Worm (Caenorhabditis elegans): Measurements from ENCODE around the gene lin-2.

Gene lin-2

DNA sequence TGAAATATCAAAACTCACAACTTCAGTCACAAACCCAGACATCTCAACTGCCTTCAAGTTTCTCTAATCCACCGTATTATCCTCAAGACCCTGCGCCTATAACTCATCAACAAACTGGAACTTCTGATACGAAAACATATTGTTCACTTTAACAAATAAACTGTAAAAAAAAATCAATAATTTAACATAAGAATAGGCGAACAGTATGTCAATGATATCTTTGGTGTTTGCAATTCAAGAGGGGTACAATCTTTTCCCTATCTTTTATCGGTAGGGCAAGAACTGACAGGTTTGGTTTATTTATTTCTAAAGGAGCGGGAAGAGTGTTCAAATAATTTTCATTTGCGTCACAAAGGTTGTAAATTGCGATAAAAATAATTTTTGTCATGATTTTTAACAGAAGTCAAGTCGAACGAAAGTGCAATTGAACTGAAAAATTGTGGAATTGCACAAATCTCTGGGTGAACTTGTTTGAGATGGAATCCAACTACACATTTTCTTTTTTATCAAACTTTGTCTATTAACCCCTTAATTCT, 50.8 kb downstream of the lin-2 start (continued):
- TF ChIP-seq blmp-1 (tag; optimal IDR thresholded peaks at IDR 0.05; ENCODE audit: insufficient read depth) = peak; percentile 91
- TF ChIP-seq unc-39 (tag; optimal IDR thresholded peaks at IDR 0.05) = no peak
- TF ChIP-seq ztf-4 (tag; optimal IDR thresholded peaks at IDR 0.05) = peak; percentile 97
- peak; percentile 99 for TF ChIP-seq nhr-129 (tag; optimal IDR thresholded peaks at IDR 0.05)
- TF ChIP-seq dmd-4 (tag; optimal IDR thresholded peaks at IDR 0.05) = peak; percentile 83
- peak; percentile 63 for TF ChIP-seq ZK546.5 (tag; optimal IDR thresholded peaks at IDR 0.05)

DNA sequence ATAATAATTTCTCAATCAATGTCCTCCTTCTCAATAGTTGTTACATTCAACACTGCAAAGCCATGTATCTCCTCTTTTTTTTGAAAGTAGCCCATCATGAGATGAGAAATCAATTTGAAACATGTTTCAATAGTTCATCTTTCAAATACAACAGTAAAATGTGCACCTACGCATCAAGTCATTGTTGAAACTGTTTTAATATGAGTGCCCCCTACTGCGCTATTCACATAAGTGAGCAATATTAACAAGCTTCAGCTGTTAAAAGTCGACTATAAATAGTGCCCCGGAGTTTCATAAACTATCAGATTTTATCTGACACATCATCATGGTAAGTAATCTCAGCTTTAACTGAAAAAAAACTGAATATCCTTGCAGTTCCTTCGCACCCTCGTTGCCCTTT, 53.4 kb downstream of the lin-2 start, which contains the start of the genes nspc-15 and F19H6.6:
nspc-15 (plus strand) TSS at position 301 of the 400 bp plus-strand sequence.
F19H6.6 (plus strand) TSS at position 384 of the 400 bp plus-strand sequence.
- no peak for TF ChIP-seq lin-13 (GFP tag; optimal IDR thresholded peaks at IDR 0.05)
- TF ChIP-seq aly-2 (tag; optimal IDR thresholded peaks at IDR 0.05) = no peak
- no peak for TF ChIP-seq nhr-21 (tag; optimal IDR thresholded peaks at IDR 0.05)
- TF ChIP-seq C34F6.9 (tag; optimal IDR thresholded peaks at IDR 0.05) = no peak

DNA sequence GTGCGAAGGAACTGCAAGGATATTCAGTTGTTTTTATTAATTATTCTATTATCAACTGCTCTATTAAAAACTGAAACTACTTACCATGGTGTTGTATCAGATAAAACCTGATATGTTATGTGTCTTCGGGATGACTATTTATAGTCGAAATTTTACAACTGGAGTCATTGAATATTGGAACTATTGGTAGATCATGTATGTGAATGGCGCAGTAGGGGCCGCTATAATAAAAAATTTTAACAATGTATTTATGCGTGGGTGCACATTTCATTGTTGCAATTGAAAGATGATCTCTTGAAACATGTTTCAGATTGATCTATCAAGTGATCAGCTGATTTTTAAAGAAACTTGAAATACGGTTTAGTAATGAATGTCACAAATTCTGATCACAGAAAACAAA, 54.9 kb downstream of the lin-2 start, which contains the start of gene nspc-14:
nspc-14 (minus strand) TSS at position 101 of the 400 bp plus-strand sequence.
- no peak for TF ChIP-seq ztf-11 (tag; optimal IDR thresholded peaks at IDR 0.05)

DNA sequence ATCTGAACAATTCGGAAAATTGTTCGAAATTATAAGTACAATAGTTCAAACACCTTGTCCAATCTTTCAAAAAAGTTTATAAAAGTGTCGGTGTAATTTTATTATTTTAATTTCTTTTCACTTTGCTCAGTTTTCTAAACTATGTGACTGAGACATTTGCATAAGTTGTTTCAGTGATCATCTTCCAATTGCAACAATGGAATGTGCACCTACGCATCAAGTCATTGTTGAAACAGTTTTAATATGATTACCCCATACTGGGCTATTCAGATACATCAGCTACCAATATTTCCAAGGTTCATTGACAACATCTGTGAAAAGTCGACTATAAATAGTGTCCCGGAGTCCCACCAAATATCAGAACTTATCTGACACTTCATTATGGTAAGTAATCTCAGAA, 56.7 kb downstream of the lin-2 start, which contains the start of gene nspc-13:
nspc-13 (plus strand) TSS at position 301 of the 400 bp plus-strand sequence.
- no peak for TF ChIP-seq mdl-1 (tag; optimal IDR thresholded peaks at IDR 0.05)
- TF ChIP-seq lin-11 (tag; optimal IDR thresholded peaks at IDR 0.05) = no peak
- TF ChIP-seq sem-4 (tag; optimal IDR thresholded peaks at IDR 0.05) = no peak

DNA sequence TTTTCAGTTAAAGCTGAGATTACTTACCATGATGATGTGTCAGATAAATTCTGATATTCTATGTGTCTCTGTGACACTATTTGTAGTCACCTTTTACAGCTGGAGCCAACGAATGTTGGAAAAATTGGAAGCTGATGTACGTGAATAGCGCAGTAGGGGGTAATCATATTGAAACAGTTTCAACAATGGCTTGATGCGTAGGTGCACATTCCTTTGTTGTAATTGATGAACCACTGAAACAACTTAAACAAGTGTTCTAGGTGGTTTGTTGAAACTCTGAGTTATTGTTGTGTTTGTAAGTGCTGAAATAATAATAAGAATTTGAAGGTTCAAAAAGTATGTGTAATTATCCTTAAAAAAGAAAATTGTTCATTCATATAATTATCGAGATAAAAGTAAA, 57.3 kb downstream of the lin-2 start, which contains the start of gene nspc-12:
nspc-12 (minus strand) TSS at position 101 of the 400 bp plus-strand sequence.
- TF ChIP-seq elt-1 (tag; optimal IDR thresholded peaks at IDR 0.05) (no peak), ceh-16 (tag; optimal IDR thresholded peaks at IDR 0.05) (no peak), elt-3 (tag; optimal IDR thresholded peaks at IDR 0.05) (no peak), nhr-6 (tag; optimal IDR thresholded peaks at IDR 0.05) (no peak), aly-2 (tag; optimal IDR thresholded peaks at IDR 0.05) (no peak), fos-1 (tag; optimal IDR thresholded peaks at IDR 0.05) (no peak), Y55F3AM.14 (GFP tag; optimal IDR thresholded peaks at IDR 0.05) (no peak), lin-13 (GFP tag; optimal IDR thresholded peaks at IDR 0.05) (no peak)

DNA sequence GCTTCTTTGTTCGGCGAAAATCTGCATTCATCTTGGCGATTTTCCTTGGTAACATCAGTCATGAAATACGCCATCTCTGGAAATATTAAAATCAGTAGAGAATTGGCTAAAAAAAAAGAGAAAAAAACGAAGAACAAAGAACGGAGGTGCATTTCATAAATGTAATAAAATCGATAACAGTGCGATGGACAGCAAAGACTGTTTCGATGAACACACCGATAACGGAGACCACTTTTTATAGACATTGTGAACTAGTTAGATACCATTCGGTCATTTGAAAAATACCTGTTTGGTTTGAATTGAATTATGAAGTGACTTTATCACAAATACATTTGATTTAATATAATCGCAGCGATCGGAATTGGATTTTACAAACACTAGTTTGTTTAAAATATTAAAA, 61.0 kb downstream of the lin-2 start, which contains the start of gene F42F12.4:
F42F12.4 (minus strand) TSS at position 76 of the 400 bp plus-strand sequence.
- peak; percentile 11 for TF ChIP-seq fos-1 (tag; optimal IDR thresholded peaks at IDR 0.05)
- no peak for TF ChIP-seq nhr-10 (tag; optimal IDR thresholded peaks at IDR 0.05)

DNA sequence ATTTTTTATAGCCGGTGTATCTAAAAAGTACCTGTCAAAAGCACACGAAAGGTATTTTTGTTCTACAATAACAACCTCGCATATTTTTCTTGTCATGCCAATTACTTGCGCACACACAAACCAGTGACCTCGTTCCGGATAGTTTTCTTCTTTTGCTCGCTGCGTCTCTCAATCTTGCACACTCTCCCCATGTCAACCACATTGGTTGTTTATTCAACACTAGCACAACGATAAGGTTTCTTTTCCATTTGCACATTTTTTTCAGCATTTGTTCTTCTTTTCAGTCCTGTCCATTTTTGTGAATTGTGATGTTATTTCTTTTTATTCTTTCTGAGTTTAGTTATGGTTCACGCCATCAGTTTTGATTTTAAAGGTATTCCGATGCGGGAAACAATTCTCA, 63.6 kb downstream of the lin-2 start, which contains the start of gene F42F12.3:
F42F12.3 (plus strand) TSS at position 372 of the 400 bp plus-strand sequence.
- TF ChIP-seq fos-1 (tag; optimal IDR thresholded peaks at IDR 0.05) = peak; percentile 3
- TF ChIP-seq ztf-11 (tag; optimal IDR thresholded peaks at IDR 0.05) = no peak
